Fruit fly (Drosophila melanogaster) whole organism, embryonic: Measurements from ENCODE around the gene rho-5.

Experiments
- Aef1 ChIP-seq: fragments of 200-800 bp; sonication (Bioruptor generic); IDR thresholded peaks from 3 replicates; pipeline ENCODE4 v1.3.6; 2022; ENCODE audit warnings: missing biosample characterization, missing genetic modification characterization
- B-H2 ChIP-seq: fragments of 200-800 bp; sonication (Bioruptor generic); optimal IDR thresholded peaks from 2 replicates; lab custom pipeline; 2018; ENCODE audit warnings: missing biosample characterization, mild to moderate bottlenecking, missing genetic modification characterization
- CG12104 ChIP-seq: fragments of 200-800 bp; sonication (Bioruptor generic); optimal IDR thresholded peaks from 3 replicates; lab custom pipeline; 2016; ENCODE audit warnings: missing biosample characterization, missing genetic modification characterization
- CG12659 ChIP-seq: fragments of 200-800 bp; sonication (Bioruptor generic); optimal IDR thresholded peaks from 3 replicates; lab custom pipeline; 2017; ENCODE audit warnings: mild to moderate bottlenecking, missing biosample characterization, missing genetic modification reagents, missing genetic modification characterization
- CG14860 ChIP-seq: fragments of 200-800 bp; sonication (Bioruptor generic); IDR thresholded peaks from 3 replicates; pipeline ENCODE4 v1.3.6; 2022; ENCODE audit warnings: missing biosample characterization, missing genetic modification characterization; ENCODE audit not compliant: partially characterized antibody
- CG1529 ChIP-seq: fragments of 200-800 bp; sonication (Bioruptor generic); optimal IDR thresholded peaks from 3 replicates; lab custom pipeline; 2018; ENCODE audit warnings: missing biosample characterization, missing genetic modification characterization
- CG1602 ChIP-seq: fragments of 200-800 bp; sonication (Bioruptor generic); optimal IDR thresholded peaks from 3 replicates; lab custom pipeline; 2016; ENCODE audit warnings: missing biosample characterization, missing genetic modification characterization
- CG17385 ChIP-seq: fragments of 200-800 bp; sonication (Bioruptor generic); optimal IDR thresholded peaks from 3 replicates; lab custom pipeline; 2018; ENCODE audit warnings: missing biosample characterization, mild to moderate bottlenecking, missing genetic modification characterization
- CG1832 ChIP-seq: fragments of 200-800 bp; sonication (Bioruptor generic); optimal IDR thresholded peaks from 2 replicates; lab custom pipeline; 2017; ENCODE audit warnings: missing biosample characterization, mild to moderate bottlenecking, missing genetic modification characterization, inconsistent platforms
- CG18619 ChIP-seq: fragments of 200-800 bp; sonication (Bioruptor generic); optimal IDR thresholded peaks from 3 replicates; lab custom pipeline; 2017; ENCODE audit warnings: missing biosample characterization, mild to moderate bottlenecking, missing genetic modification characterization
- CG2202 ChIP-seq: fragments of 200-800 bp; sonication (Bioruptor generic); optimal IDR thresholded peaks from 2 replicates; lab custom pipeline; 2018; ENCODE audit warnings: missing biosample characterization, mild to moderate bottlenecking, missing genetic modification characterization
- CG31441 ChIP-seq: fragments of 200-800 bp; sonication (Bioruptor generic); IDR thresholded peaks from 2 replicates; pipeline ENCODE4 v1.3.6; 2022; ENCODE audit warnings: missing biosample characterization, missing genetic modification characterization
- CG34224 ChIP-seq: fragments of 200-800 bp; sonication (Bioruptor generic); IDR thresholded peaks from 3 replicates; pipeline ENCODE4 v1.3.6; 2022; ENCODE audit warnings: missing biosample characterization, missing genetic modification characterization; ENCODE audit not compliant: partially characterized antibody
- CG7372 ChIP-seq: fragments of 200-800 bp; sonication (Bioruptor generic); IDR thresholded peaks from 2 replicates; pipeline ENCODE4 v1.3.6; 2022; ENCODE audit warnings: missing biosample characterization, missing genetic modification characterization
- CG9817 ChIP-seq: fragments of 200-800 bp; sonication (Bioruptor generic); optimal IDR thresholded peaks from 2 replicates; lab custom pipeline; 2018; ENCODE audit warnings: missing biosample characterization, mild to moderate bottlenecking, missing genetic modification characterization, moderate library complexity
- Dbx ChIP-seq: fragments of 200-800 bp; sonication (Bioruptor generic); IDR thresholded peaks from 3 replicates; pipeline ENCODE4 v1.3.6; 2022; ENCODE audit warnings: missing biosample characterization, missing genetic modification characterization
- Dip3 ChIP-seq: fragments of 200-800 bp; sonication (Bioruptor generic); optimal IDR thresholded peaks from 3 replicates; lab custom pipeline; 2016; ENCODE audit warnings: missing biosample characterization, missing genetic modification characterization
- Elba2 ChIP-seq: fragments of 200-800 bp; sonication (Bioruptor generic); optimal IDR thresholded peaks from 3 replicates; lab custom pipeline; 2016; ENCODE audit warnings: missing biosample characterization, missing genetic modification characterization
- Ets65A ChIP-seq: fragments of 200-800 bp; sonication (Bioruptor generic); peaks from one replicate; lab custom pipeline; 2016; ENCODE audit warnings: missing biosample characterization, missing genetic modification characterization
- Hr78 ChIP-seq, 2 experiments: fragments of 200-800 bp in 1 of 2; fragments of >200 bp in 1 of 2; sonication (Bioruptor generic) in 1 of 2; optimal IDR thresholded peaks; 2 replicates each; lab custom pipeline; 2017 to 2019; ENCODE audit warnings: missing biosample characterization in 2 of 2, missing genetic modification characterization in 2 of 2, mild to moderate bottlenecking in 1 of 2, moderate library complexity in 1 of 2
- Med ChIP-seq: fragments of 200-800 bp; sonication (Bioruptor generic); peaks from one replicate; lab custom pipeline; 2016; ENCODE audit warnings: missing biosample characterization, missing genetic modification characterization, mild to moderate bottlenecking, inconsistent platforms, moderate library complexity
- Meics ChIP-seq: fragments of 200-800 bp; sonication (Bioruptor generic); optimal IDR thresholded peaks from 2 replicates; lab custom pipeline; 2017; ENCODE audit warnings: missing biosample characterization, mild to moderate bottlenecking, missing genetic modification characterization
- NfI ChIP-seq: fragments of 200-800 bp; sonication (Bioruptor generic); optimal IDR thresholded peaks from 3 replicates; lab custom pipeline; 2018; ENCODE audit warnings: missing biosample characterization, mild to moderate bottlenecking, missing genetic modification characterization, moderate library complexity
- Rx ChIP-seq: fragments of 200-800 bp; sonication (Bioruptor generic); IDR thresholded peaks from 2 replicates; pipeline ENCODE4 v1.3.6; 2022; ENCODE audit warnings: missing biosample characterization, missing genetic modification characterization
- Xbp1 ChIP-seq: fragments of 200-800 bp; sonication (Bioruptor generic); optimal IDR thresholded peaks from 3 replicates; lab custom pipeline; 2016; ENCODE audit warnings: missing biosample characterization, mild to moderate bottlenecking, missing genetic modification characterization
- ab ChIP-seq: fragments of 200-800 bp; sonication (Bioruptor generic); optimal IDR thresholded peaks from 2 replicates; lab custom pipeline; 2016; ENCODE audit warnings: missing biosample characterization, missing genetic modification characterization
- ac ChIP-seq: fragments of 200-800 bp; sonication (Bioruptor generic); optimal IDR thresholded peaks from 3 replicates; lab custom pipeline; 2017; ENCODE audit warnings: missing biosample characterization, mild to moderate bottlenecking, missing genetic modification characterization
- br ChIP-seq: fragments of >200 bp; optimal IDR thresholded peaks from 2 replicates; lab custom pipeline; 2017
- cato ChIP-seq: fragments of 200-800 bp; sonication (Bioruptor generic); optimal IDR thresholded peaks from 2 replicates; lab custom pipeline; 2016; ENCODE audit warnings: missing biosample characterization, missing genetic modification characterization, borderline replicate concordance
- caup ChIP-seq: fragments of 200-800 bp; sonication (Bioruptor generic); optimal IDR thresholded peaks from 3 replicates; lab custom pipeline; 2017; ENCODE audit warnings: missing biosample characterization, mild to moderate bottlenecking, missing genetic modification characterization, moderate library complexity; ENCODE audit not compliant: severe bottlenecking
- dmrt99B ChIP-seq: fragments of 200-800 bp; sonication (Bioruptor generic); optimal IDR thresholded peaks from 2 replicates; lab custom pipeline; 2018; ENCODE audit warnings: missing biosample characterization, mild to moderate bottlenecking, missing genetic modification characterization, moderate library complexity
- en ChIP-seq: fragments of 200-800 bp; sonication (Bioruptor generic); optimal IDR thresholded peaks from 2 replicates; lab custom pipeline; 2016; ENCODE audit warnings: missing biosample characterization, missing genetic modification characterization
- eyg ChIP-seq: fragments of 200-800 bp; sonication (Bioruptor generic); optimal IDR thresholded peaks from 3 replicates; lab custom pipeline; 2016; ENCODE audit warnings: missing biosample characterization, missing genetic modification characterization
- fd102C ChIP-seq: fragments of 200-800 bp; sonication (Bioruptor generic); optimal IDR thresholded peaks from 2 replicates; lab custom pipeline; 2018; ENCODE audit warnings: missing biosample characterization, mild to moderate bottlenecking, missing genetic modification characterization, moderate library complexity
- gcm ChIP-seq: fragments of 200-800 bp; sonication (Bioruptor generic); optimal IDR thresholded peaks from 2 replicates; lab custom pipeline; 2019; ENCODE audit warnings: missing biosample characterization, mild to moderate bottlenecking, missing genetic modification characterization, moderate library complexity
- gsb-n ChIP-seq: fragments of 200-800 bp; sonication (Bioruptor generic); optimal IDR thresholded peaks from 3 replicates; lab custom pipeline; 2018; ENCODE audit warnings: missing biosample characterization, mild to moderate bottlenecking, missing genetic modification characterization
- ham ChIP-seq: fragments of 200-800 bp; sonication (Bioruptor generic); IDR thresholded peaks from 2 replicates; pipeline ENCODE4 v1.3.6; 2022; ENCODE audit warnings: missing biosample characterization, missing genetic modification characterization
- insv ChIP-seq, 2 experiments: fragments of 200-800 bp; sonication (Bioruptor generic); optimal IDR thresholded peaks; 3 replicates each; lab custom pipeline; 2016 to 2018; ENCODE audit warnings: missing biosample characterization in 2 of 2, missing genetic modification characterization in 2 of 2
- kay ChIP-seq: fragments of 200-800 bp; sonication (Bioruptor generic); optimal IDR thresholded peaks from 2 replicates; lab custom pipeline; 2016; ENCODE audit warnings: missing biosample characterization, missing genetic modification characterization
- pan ChIP-seq, 4 experiments: fragments of >200 bp in 3 of 4; fragments of 200-800 bp in 1 of 4; sonication (Bioruptor generic) in 1 of 4; optimal IDR thresholded peaks in 3 of 4; IDR thresholded peaks in 1 of 4; 2 replicates each; pipeline versions ENCODE4 v1.3.6 to Lab custom; 2017 to 2022; ENCODE audit warnings: missing biosample characterization in 2 of 4, missing genetic modification characterization in 2 of 4, mixed read lengths in 1 of 4
- pb ChIP-seq: fragments of 200-800 bp; sonication (Bioruptor generic); optimal IDR thresholded peaks from 3 replicates; lab custom pipeline; 2016; ENCODE audit warnings: missing biosample characterization, missing genetic modification characterization
- peb ChIP-seq: fragments of 200-800 bp; sonication (Bioruptor generic); IDR thresholded peaks from 2 replicates; pipeline ENCODE4 v1.3.6; 2022; ENCODE audit warnings: missing biosample characterization, missing genetic modification characterization
- pros ChIP-seq: fragments of 200-800 bp; sonication (Bioruptor generic); optimal IDR thresholded peaks from 3 replicates; lab custom pipeline; 2019; ENCODE audit warnings: missing biosample characterization, mild to moderate bottlenecking, missing genetic modification characterization, moderate library complexity
- sens ChIP-seq: fragments of 200-800 bp; sonication (Bioruptor generic); peaks from one replicate; lab custom pipeline; 2016; ENCODE audit warnings: missing biosample characterization, missing genetic modification characterization
- tin ChIP-seq: fragments of 200-800 bp; sonication (Bioruptor generic); optimal IDR thresholded peaks from 3 replicates; lab custom pipeline; 2016; ENCODE audit warnings: missing biosample characterization, missing genetic modification characterization
- toy ChIP-seq: fragments of 200-800 bp; sonication (Bioruptor generic); IDR thresholded peaks from 2 replicates; pipeline ENCODE4 v1.3.6; 2022; ENCODE audit warnings: missing biosample characterization, missing genetic modification characterization
- tx ChIP-seq: fragments of 200-800 bp; sonication (Bioruptor generic); optimal IDR thresholded peaks from 2 replicates; lab custom pipeline; 2016; ENCODE audit warnings: missing biosample characterization, missing genetic modification characterization
- usp ChIP-seq: fragments of >200 bp; optimal IDR thresholded peaks from 2 replicates; lab custom pipeline; 2017; ENCODE audit warnings: missing biosample characterization, missing genetic modification characterization
- wek ChIP-seq: fragments of 200-800 bp; sonication (Bioruptor generic); optimal IDR thresholded peaks from 3 replicates; lab custom pipeline; 2018; ENCODE audit warnings: missing biosample characterization, mild to moderate bottlenecking, missing genetic modification characterization, moderate library complexity

rho-5 gene

dm6 chr2L:10375464-10376236, 1.9 kb upstream of the rho-5 start, which contains the start of the genes CG33303 and dpr19 (continued):
- peak; percentile 68 for TF ChIP-seq B-H2
- no peak for TF ChIP-seq usp (GFP tag; lab: Kevin White, UChicago)
- TF ChIP-seq insv (GFP tag; optimal IDR thresholded peaks at IDR 0.05; lab: Kevin White, UChicago), result peak in 1 of 2 experiments; percentile 30
- TF ChIP-seq cato, result no peak
- TF ChIP-seq CG1529 (GFP tag; lab: Kevin White, UChicago), result peak; percentile 33
- TF ChIP-seq CG18619 (GFP tag; lab: Kevin White, UChicago), result peak; percentile 68
- TF ChIP-seq peb (GFP tag; lab: Robert Waterston, UW), result no peak
- peak; percentile 4 for TF ChIP-seq kay (GFP tag; lab: Kevin White, UChicago)
- peak; percentile 53 for TF ChIP-seq CG7372 (GFP tag; lab: Robert Waterston, UW)
- TF ChIP-seq Med (GFP tag; lab: Kevin White, UChicago), result peak; percentile 68
- TF ChIP-seq tin (GFP tag; lab: Kevin White, UChicago), result peak; percentile 54
- peak; percentile 86 for TF ChIP-seq CG12659 (GFP tag; lab: Kevin White, UChicago)
- TF ChIP-seq Hr78 (GFP tag; optimal IDR thresholded peaks at IDR 0.05; lab: Kevin White, UChicago), result no peak
- peak; percentile 94 for TF ChIP-seq CG31441 (GFP tag; lab: Robert Waterston, UW)
- TF ChIP-seq Ets65A (GFP tag; lab: Kevin White, UChicago), result no peak
- no peak for TF ChIP-seq CG1832 (GFP tag; lab: Kevin White, UChicago)
- TF ChIP-seq pros (GFP tag; lab: Kevin White, UChicago), result peak; percentile 26
- no peak for TF ChIP-seq tx (GFP tag; lab: Kevin White, UChicago)
- no peak for TF ChIP-seq ham (GFP tag; lab: Robert Waterston, UW)
- peak; percentile 49 for TF ChIP-seq CG12104 (GFP tag; lab: Kevin White, UChicago)
- TF ChIP-seq Aef1 (GFP tag; lab: Robert Waterston, UW), result no peak; the same call in 2 of the 3 replicates
- peak; percentile 74 for TF ChIP-seq CG17385
- no peak for TF ChIP-seq sens (GFP tag; lab: Kevin White, UChicago)
- TF ChIP-seq en, result no peak
- TF ChIP-seq NfI (GFP tag; lab: Kevin White, UChicago), result peak; percentile 45
- peak; percentile 74 for TF ChIP-seq caup (GFP tag; lab: Kevin White, UChicago)
- TF ChIP-seq pb (GFP tag; lab: Kevin White, UChicago), result no peak
- TF ChIP-seq CG9817 (tag; lab: Kevin White, UChicago), result peak; percentile 59
- TF ChIP-seq pan (optimal IDR thresholded peaks at IDR 0.05; lab: Kevin White, UChicago), result no peak
- TF ChIP-seq pan (GFP tag; optimal IDR thresholded peaks at IDR 0.05 in 1 of 2, IDR thresholded peaks at IDR 0.05 in 1 of 2), result peak in 1 of 2 experiments; percentile 64
- peak; percentile 65; the same call in 2 of the 3 replicates for TF ChIP-seq Dbx (GFP tag; lab: Robert Waterston, UW)
- no peak for TF ChIP-seq toy (GFP tag; lab: Robert Waterston, UW)
- TF ChIP-seq CG1602, result peak; percentile 52
- peak; percentile 63 for TF ChIP-seq CG2202 (tag; lab: Kevin White, UChicago)
- no peak for TF ChIP-seq ab
- TF ChIP-seq Elba2 (GFP tag; lab: Kevin White, UChicago), result no peak
- no peak for TF ChIP-seq Dip3 (GFP tag; lab: Kevin White, UChicago)
- TF ChIP-seq Meics (GFP tag; lab: Kevin White, UChicago), result peak; percentile 80
- no peak for TF ChIP-seq eyg
- TF ChIP-seq fd102C (GFP tag; lab: Kevin White, UChicago), result no peak
- TF ChIP-seq ac (GFP tag; lab: Kevin White, UChicago), result no peak
- TF ChIP-seq Rx, result no peak
- no peak for TF ChIP-seq CG14860 (GFP tag; lab: Robert Waterston, UW)
- TF ChIP-seq gsb-n (tag; lab: Kevin White, UChicago), result peak; percentile 82
- TF ChIP-seq wek (GFP tag; lab: Kevin White, UChicago), result peak; percentile 95
- TF ChIP-seq br (lab: Kevin White, UChicago), result no peak
- peak; percentile 76 for TF ChIP-seq Xbp1
- peak; percentile 80 for TF ChIP-seq dmrt99B (tag; lab: Kevin White, UChicago)
- TF ChIP-seq CG34224 (GFP tag; lab: Robert Waterston, UW), result no peak
- peak; percentile 83 for TF ChIP-seq gcm
